Fruit fly (Drosophila melanogaster): ENCODE measurements around the gene CG46435.

CG46435 gene

DNA sequence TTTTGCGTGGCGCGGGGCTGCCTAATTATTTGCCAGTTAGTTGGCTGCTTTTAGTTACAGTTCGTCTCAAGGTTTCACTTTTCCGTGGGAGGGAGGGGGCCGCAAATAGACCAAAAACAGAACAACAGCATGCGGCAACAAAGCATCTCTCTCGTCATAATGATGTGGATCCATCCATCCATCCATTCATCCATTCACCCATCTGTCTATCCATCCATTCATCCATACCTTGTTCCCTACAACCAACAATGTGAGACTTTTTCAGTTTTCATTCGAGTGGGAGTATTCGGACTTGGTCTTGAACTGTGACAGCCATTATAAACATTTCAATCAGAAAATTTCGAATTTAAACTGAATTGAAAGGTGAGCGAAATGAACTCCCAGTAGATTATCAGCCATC, 34.4 kb downstream of the CG46435 start:
- peak; percentile 16 for TF ChIP-seq Ets65A (GFP tag)
- TF ChIP-seq CG8281 (tag; optimal IDR thresholded peaks at IDR 0.05): peak; percentile 98
- no peak for TF ChIP-seq bowl (GFP tag; IDR thresholded peaks at IDR 0.05)

DNA sequence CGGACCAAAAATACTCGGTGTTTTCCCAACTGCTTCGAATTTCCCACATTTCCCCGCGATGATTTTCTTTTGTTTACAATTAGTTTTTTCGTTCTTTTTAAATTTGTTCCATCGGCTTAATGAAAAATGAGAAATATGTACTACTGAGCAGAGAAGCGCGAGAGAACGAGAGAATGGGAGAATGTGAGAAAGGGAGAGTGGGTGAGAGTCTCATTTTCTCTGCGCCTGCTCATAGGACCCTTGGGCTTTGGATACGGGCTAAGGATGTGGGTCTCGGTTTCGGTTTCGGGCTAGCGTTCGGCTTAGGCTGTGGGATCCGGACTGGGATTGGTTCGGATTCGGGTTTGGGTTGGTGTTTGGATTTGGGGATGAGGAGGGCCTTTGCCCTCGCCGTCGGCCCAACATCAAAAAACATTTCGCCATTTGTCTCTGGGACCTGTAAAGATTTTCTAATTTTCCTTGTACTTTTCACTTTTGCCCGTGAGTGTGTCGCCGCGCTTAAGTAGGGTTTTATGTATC, 35.9 kb downstream of the CG46435 start:
- TF ChIP-seq CG6254 (GFP tag; optimal IDR thresholded peaks at IDR 0.05) (no peak), CG13123 (GFP tag; optimal IDR thresholded peaks at IDR 0.05) (no peak), stc (GFP tag; IDR thresholded peaks at IDR 0.05) (no peak), crc (GFP tag; optimal IDR thresholded peaks at IDR 0.05) (no peak), CG1529 (GFP tag; optimal IDR thresholded peaks at IDR 0.05) (no peak), CG13894 (tag; optimal IDR thresholded peaks at IDR 0.05) (peak; percentile 60), Dip3 (GFP tag; optimal IDR thresholded peaks at IDR 0.05) (no peak), CG8478 (optimal IDR thresholded peaks at IDR 0.05) (no peak), Deaf1 (tag; optimal IDR thresholded peaks at IDR 0.05) (peak; percentile 90), esg (GFP tag; conservative IDR thresholded peaks at IDR 0.05) (no peak), pho (GFP tag; optimal IDR thresholded peaks at IDR 0.05) (no peak), en (GFP tag; optimal IDR thresholded peaks at IDR 0.05) (no peak), CG10147 (GFP tag; optimal IDR thresholded peaks at IDR 0.05) (no peak), abd-A (tag; optimal IDR thresholded peaks at IDR 0.05) (no peak), CG8944 (GFP tag; optimal IDR thresholded peaks at IDR 0.05) (no peak), Dfd (GFP tag; optimal IDR thresholded peaks at IDR 0.05) (no peak), Hmr (GFP tag; optimal IDR thresholded peaks at IDR 0.05) (no peak), bowl (GFP tag; IDR thresholded peaks at IDR 0.05) (no peak), Dek (tag; optimal IDR thresholded peaks at IDR 0.05) (no peak), Ravus (GFP tag; IDR thresholded peaks at IDR 0.05) (peak; percentile 10; the same call in 1 of the 2 replicates), Trl (optimal IDR thresholded peaks at IDR 0.05) (peak; percentile 33 to 68), Trl (GFP tag; optimal IDR thresholded peaks at IDR 0.05) (no peak), unc-4 (GFP tag; IDR thresholded peaks at IDR 0.05; ENCODE audit: partially characterized antibody) (no peak), CG1647 (GFP tag; optimal IDR thresholded peaks at IDR 0.05) (no peak), Ssrp (tag; optimal IDR thresholded peaks at IDR 0.05) (no peak), CG33213 (GFP tag; optimal IDR thresholded peaks at IDR 0.05) (no peak), CG10959 (GFP tag; IDR thresholded peaks at IDR 0.05) (no peak), Bgb (GFP tag; IDR thresholded peaks at IDR 0.05; ENCODE audit: partially characterized antibody) (no peak), p53 (GFP tag; optimal IDR thresholded peaks at IDR 0.05) (no peak), inv (GFP tag; IDR thresholded peaks at IDR 0.05; ENCODE audit: partially characterized antibody) (no peak), CG10321 (GFP tag; IDR thresholded peaks at IDR 0.05) (no peak), salm (tag; optimal IDR thresholded peaks at IDR 0.05) (no peak), CG3995 (GFP tag; optimal IDR thresholded peaks at IDR 0.05) (no peak), Six4 (GFP tag; optimal IDR thresholded peaks at IDR 0.05) (no peak), corto (GFP tag; optimal IDR thresholded peaks at IDR 0.05) (no peak), ewg (GFP tag; optimal IDR thresholded peaks at IDR 0.05) (peak; percentile 63), CG7963 (GFP tag; IDR thresholded peaks at IDR 0.05; ENCODE audit: partially characterized antibody) (no peak), Nf-YC (tag; optimal IDR thresholded peaks at IDR 0.05) (peak; percentile 67), slbo (GFP tag; IDR thresholded peaks at IDR 0.05) (no peak)

Measured in whole organism, embryonic.